Worm (Caenorhabditis elegans): Measurements from ENCODE around the gene B0393.7.

- TF ChIP-seq egl-18 (GFP tag; IDR thresholded peaks at IDR 0.05) = no peak
- no peak for TF ChIP-seq gei-17 (GFP tag; optimal IDR thresholded peaks at IDR 0.05)
- no peak for TF ChIP-seq ztf-25 (GFP tag; IDR thresholded peaks at IDR 0.05)
- TF ChIP-seq ama-1 (optimal IDR thresholded peaks at IDR 0.05) = no peak
- TF ChIP-seq ama-1 (GFP tag; optimal IDR thresholded peaks at IDR 0.05) = no peak
These were observed 9.8 kb downstream of the B0393.7 start for ce11 chrIII:4767869-4768645.

Measured in whole organism, young adult.